Fruit fly (Drosophila melanogaster) whole organism, wandering third instar larva: ENCODE data around the gene Osi17.

ENCODE experiments used
- Abd-B ChIP-seq: fragments of >200 bp; optimal IDR thresholded peaks from 2 replicates; lab custom pipeline; 2017; ENCODE audit warnings: missing biosample characterization, missing genetic modification characterization
- CG32264 ChIP-seq: fragments of 200-800 bp; sonication (Bioruptor generic); optimal IDR thresholded peaks from 2 replicates; lab custom pipeline; 2016; ENCODE audit warnings: missing biosample characterization, missing genetic modification characterization
- CG9705 ChIP-seq: fragments of 200-800 bp; sonication (Bioruptor generic); optimal IDR thresholded peaks from 2 replicates; lab custom pipeline; 2018; ENCODE audit warnings: missing biosample characterization, mild to moderate bottlenecking, missing genetic modification characterization
- CrebA ChIP-seq: fragments of 200-800 bp; sonication (Bioruptor generic); optimal IDR thresholded peaks from 2 replicates; lab custom pipeline; 2016; ENCODE audit warnings: missing biosample characterization, mild to moderate bottlenecking, missing genetic modification characterization, borderline replicate concordance
- Dfd ChIP-seq: fragments of >200 bp; optimal IDR thresholded peaks from 2 replicates; lab custom pipeline; 2017; ENCODE audit warnings: missing biosample characterization, missing genetic modification characterization
- Dif ChIP-seq: fragments of 200-275, 200-300 bp; sonication (Bioruptor generic); optimal IDR thresholded peaks from 2 replicates; lab custom pipeline; 2018; ENCODE audit warnings: missing biosample characterization, missing genetic modification characterization; ENCODE audit not compliant: partially characterized antibody
- GATAd ChIP-seq: sonication (Bioruptor generic); optimal IDR thresholded peaks from 2 replicates; lab custom pipeline; 2016; ENCODE audit warnings: missing biosample characterization, missing genetic modification characterization
- HLH106 ChIP-seq: fragments of 200-800 bp; optimal IDR thresholded peaks from 3 replicates; lab custom pipeline; 2019; ENCODE audit warnings: missing biosample characterization, mild to moderate bottlenecking, missing genetic modification characterization, moderate library complexity
- Hnf4 ChIP-seq: fragments of 200-800 bp; sonication (Bioruptor generic); optimal IDR thresholded peaks from 2 replicates; lab custom pipeline; 2016; ENCODE audit warnings: missing biosample characterization, mild to moderate bottlenecking, missing genetic modification characterization
- Hr78 ChIP-seq: fragments of >200 bp; optimal IDR thresholded peaks from 2 replicates; lab custom pipeline; 2017; ENCODE audit warnings: missing biosample characterization, missing genetic modification characterization
- Hr83 ChIP-seq: fragments of 200-300 bp; sonication (Bioruptor generic); optimal IDR thresholded peaks from 2 replicates; lab custom pipeline; 2016; ENCODE audit warnings: missing biosample characterization, mild to moderate bottlenecking, missing genetic modification characterization, moderate library complexity; ENCODE audit not compliant: poor library complexity, severe bottlenecking
- Jra ChIP-seq: sonication (Bioruptor generic); optimal IDR thresholded peaks from 2 replicates; lab custom pipeline; 2016; ENCODE audit warnings: missing biosample characterization, missing genetic modification characterization
- Mio ChIP-seq: sonication (Bioruptor generic); optimal IDR thresholded peaks from 2 replicates; lab custom pipeline; 2016; ENCODE audit warnings: missing biosample characterization, missing genetic modification characterization
- Myc ChIP-seq: fragments of >200 bp; optimal IDR thresholded peaks from 2 replicates; lab custom pipeline; 2017
- N ChIP-seq: fragments of >200 bp; optimal IDR thresholded peaks from 2 replicates; lab custom pipeline; 2018; ENCODE audit warnings: missing biosample characterization, missing external identifiers, missing genetic modification characterization
- OdsH ChIP-seq: fragments of 200-800 bp; sonication (Bioruptor generic); optimal IDR thresholded peaks from 2 replicates; lab custom pipeline; 2016; ENCODE audit warnings: missing biosample characterization, mild to moderate bottlenecking, missing genetic modification characterization
- Rel ChIP-seq, 2 experiments: fragments of 200-800 bp; sonication (Bioruptor generic) in 1 of 2; optimal IDR thresholded peaks; 2 replicates in 1 of 2; 3 replicates in 1 of 2; lab custom pipeline; 2016 to 2019; ENCODE audit warnings: mild to moderate bottlenecking in 2 of 2, missing biosample characterization in 2 of 2, missing genetic modification characterization in 2 of 2, moderate library complexity in 1 of 2
- Sp1 ChIP-seq: fragments of 200-800 bp; sonication (Bioruptor generic); optimal IDR thresholded peaks from 3 replicates; lab custom pipeline; 2019; ENCODE audit warnings: missing biosample characterization, mild to moderate bottlenecking, missing genetic modification characterization, moderate library complexity
- Vsx2 ChIP-seq: fragments of 200-300, 225-300 bp; sonication (Bioruptor generic); optimal IDR thresholded peaks from 2 replicates; lab custom pipeline; 2018; ENCODE audit warnings: missing biosample characterization, missing genetic modification characterization; ENCODE audit not compliant: partially characterized antibody
- br ChIP-seq: fragments of 200-800 bp; sonication (Bioruptor generic); optimal IDR thresholded peaks from 2 replicates; lab custom pipeline; 2016; ENCODE audit warnings: missing biosample characterization, missing genetic modification characterization
- brk ChIP-seq: fragments of 200-800 bp; sonication (Bioruptor generic); optimal IDR thresholded peaks from 2 replicates; lab custom pipeline; 2016; ENCODE audit warnings: missing biosample characterization, mild to moderate bottlenecking, missing genetic modification characterization
- dl ChIP-seq, 2 experiments: fragments of 175-275, 200-275 bp in 1 of 2; fragments of 200-275 bp in 1 of 2; sonication (Bioruptor generic); optimal IDR thresholded peaks; lab custom pipeline; 2018; ENCODE audit warnings: mild to moderate bottlenecking in 2 of 2, missing biosample characterization in 2 of 2, missing genetic modification characterization in 2 of 2, moderate library complexity in 2 of 2; ENCODE audit not compliant: partially characterized antibody in 2 of 2, insufficient read depth in 1 of 2
- dmrt93B ChIP-seq: fragments of 200-800 bp; sonication (Bioruptor generic); optimal IDR thresholded peaks from 2 replicates; lab custom pipeline; 2018; ENCODE audit warnings: missing biosample characterization, mild to moderate bottlenecking, missing genetic modification characterization
- dsf ChIP-seq: sonication (Bioruptor generic); optimal IDR thresholded peaks from 2 replicates; lab custom pipeline; 2016; ENCODE audit warnings: missing biosample characterization, missing genetic modification characterization, borderline replicate concordance
- ey ChIP-seq: fragments of 200-800 bp; sonication (Bioruptor generic); optimal IDR thresholded peaks from 2 replicates; lab custom pipeline; 2016; ENCODE audit warnings: missing biosample characterization, missing genetic modification characterization
- foxo ChIP-seq, 2 experiments: fragments of 200-800 bp; sonication (Bioruptor generic); optimal IDR thresholded peaks; 2 replicates in 1 of 2; 3 replicates in 1 of 2; lab custom pipeline; 2016 to 2017; ENCODE audit warnings: missing biosample characterization in 2 of 2, missing genetic modification characterization in 2 of 2
- fru ChIP-seq: fragments of 200-800 bp; sonication (Bioruptor generic); optimal IDR thresholded peaks from 3 replicates; lab custom pipeline; 2016; ENCODE audit warnings: missing biosample characterization, mild to moderate bottlenecking, missing genetic modification characterization
- h ChIP-seq: fragments of 200-800 bp; sonication (Bioruptor generic); optimal IDR thresholded peaks from 3 replicates; lab custom pipeline; 2016; ENCODE audit warnings: missing biosample characterization, mild to moderate bottlenecking, missing genetic modification characterization
- jim ChIP-seq: fragments of 175-275, 200-325 bp; sonication (Bioruptor generic); optimal IDR thresholded peaks from 2 replicates; lab custom pipeline; 2016; ENCODE audit warnings: missing biosample characterization, mild to moderate bottlenecking, missing genetic modification characterization
- lola ChIP-seq: fragments of >200 bp; optimal IDR thresholded peaks from 2 replicates; lab custom pipeline; 2017; ENCODE audit warnings: missing biosample characterization, missing genetic modification characterization
- pan ChIP-seq: fragments of >200 bp; optimal IDR thresholded peaks from 2 replicates; lab custom pipeline; 2017
- psq ChIP-seq: fragments of 200-800 bp; sonication (Bioruptor generic); optimal IDR thresholded peaks from 3 replicates; lab custom pipeline; 2017; ENCODE audit warnings: missing biosample characterization, mild to moderate bottlenecking, missing genetic modification characterization, moderate library complexity
- rgr ChIP-seq: fragments of 200-800 bp; sonication (Bioruptor generic); optimal IDR thresholded peaks from 3 replicates; lab custom pipeline; 2016; ENCODE audit warnings: missing biosample characterization, mild to moderate bottlenecking, missing genetic modification characterization
- sage ChIP-seq: fragments of 200-800 bp; sonication (Bioruptor generic); optimal IDR thresholded peaks from 2 replicates; lab custom pipeline; 2016; ENCODE audit warnings: missing biosample characterization, mild to moderate bottlenecking, missing genetic modification characterization
- sv ChIP-seq: fragments of 200-800 bp; sonication (Bioruptor generic); optimal IDR thresholded peaks from 3 replicates; lab custom pipeline; 2016; ENCODE audit warnings: missing biosample characterization, missing genetic modification characterization
- tai ChIP-seq: sonication (Bioruptor generic); optimal IDR thresholded peaks from 2 replicates; lab custom pipeline; 2016; ENCODE audit warnings: missing biosample characterization, missing genetic modification characterization
- usp ChIP-seq: fragments of >200 bp; optimal IDR thresholded peaks from 2 replicates; lab custom pipeline; 2017; ENCODE audit warnings: missing biosample characterization, missing genetic modification characterization
- woc ChIP-seq: sonication (Bioruptor generic); optimal IDR thresholded peaks from 2 replicates; lab custom pipeline; 2016; ENCODE audit warnings: missing biosample characterization, mild to moderate bottlenecking, missing genetic modification characterization

Gene Osi17

DNA sequence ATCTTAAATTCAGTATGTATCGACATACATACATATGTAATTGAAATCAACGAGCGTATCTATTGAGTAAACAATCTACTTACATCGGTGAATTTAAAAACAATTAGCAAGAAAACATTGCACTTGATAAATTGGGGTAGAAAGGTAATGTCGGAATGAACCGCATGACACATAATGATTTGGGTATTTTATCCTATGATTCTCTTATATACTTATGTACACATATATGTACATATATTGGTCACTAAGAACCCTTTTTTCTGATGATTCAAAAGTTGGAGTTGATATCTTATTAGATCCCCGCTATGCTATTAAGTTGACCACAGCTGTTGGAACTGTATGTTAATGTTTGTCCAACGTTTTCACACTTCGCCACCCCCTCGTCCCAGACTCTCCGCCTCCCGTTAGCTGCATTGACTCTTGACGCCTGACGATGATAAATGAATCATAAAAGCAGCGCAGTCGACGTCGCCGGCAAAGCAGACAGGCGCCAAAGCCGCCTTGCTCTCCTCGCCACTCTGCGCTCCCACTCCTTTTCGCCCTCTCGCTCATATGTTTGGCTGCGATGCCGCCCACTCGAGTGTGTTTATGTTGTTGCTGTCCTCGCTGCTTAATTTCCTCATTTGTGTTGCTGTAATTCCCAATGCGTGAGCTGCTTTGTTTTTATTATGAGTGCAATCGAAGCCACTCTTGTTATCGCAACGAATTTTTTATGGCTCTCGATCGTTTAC is 41.5 kb downstream of the Osi17 start:
- TF ChIP-seq Rel (GFP tag; optimal IDR thresholded peaks at IDR 0.05; lab: Kevin White, UChicago) (peak; percentile 28), Rel (tag; optimal IDR thresholded peaks at IDR 0.05; lab: Kevin White, UChicago) (peak; percentile 81), dl (GFP tag; optimal IDR thresholded peaks at IDR 0.05; lab: Kevin White, UChicago; ENCODE audit: insufficient read depth in 1 of 2, partially characterized antibody in 2 of 2) (peak in 1 of 2 experiments; percentile 40), Hnf4 (GFP tag; lab: Kevin White, UChicago) (no peak), Hr78 (GFP tag; lab: Kevin White, UChicago) (no peak), Hr83 (GFP tag; lab: Kevin White, UChicago) (peak; percentile 55), foxo (GFP tag; optimal IDR thresholded peaks at IDR 0.05; lab: Kevin White, UChicago) (peak in 1 of 2 experiments; percentile 10), h (GFP tag; lab: Kevin White, UChicago) (peak; percentile 14), HLH106 (tag; lab: Kevin White, UChicago) (peak; percentile 23), br (GFP tag; lab: Kevin White, UChicago) (peak; percentile 9), woc (GFP tag; lab: Kevin White, UChicago) (no peak), Myc (lab: Kevin White, UChicago) (no peak)

DNA sequence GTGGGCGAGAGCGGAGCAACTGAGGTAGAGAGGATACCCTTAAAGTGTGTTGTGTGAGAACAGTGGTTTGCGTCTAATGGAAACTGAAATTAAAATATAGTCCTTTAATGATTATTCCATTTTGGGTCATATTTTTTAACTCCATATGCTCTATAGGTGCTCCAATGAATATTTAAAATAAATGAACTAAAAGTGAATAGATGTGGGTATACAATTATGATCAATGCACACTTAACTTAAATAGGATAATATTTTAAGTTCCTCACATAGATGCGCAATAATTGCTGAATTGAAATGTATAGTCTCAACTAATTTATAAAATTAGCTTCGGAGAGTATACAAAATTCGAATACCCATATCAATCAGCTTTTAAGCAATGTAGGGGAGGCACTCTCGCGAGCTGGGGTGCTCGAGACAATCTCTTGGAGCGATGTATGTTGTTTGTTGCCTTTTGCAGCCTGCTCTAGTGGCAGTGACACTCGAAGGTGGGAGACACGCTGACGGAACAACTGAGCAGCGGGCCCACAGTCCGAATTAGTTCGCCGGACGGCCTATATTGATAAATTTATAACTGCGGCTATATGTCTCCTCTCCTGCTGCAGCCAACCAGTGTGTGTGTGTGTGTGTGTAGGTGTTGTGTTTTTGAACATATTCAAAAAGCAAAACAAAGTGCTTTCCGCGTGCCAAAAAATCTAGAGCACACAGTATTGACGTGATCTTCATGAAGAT is 42.2 kb downstream of the Osi17 start:
- TF ChIP-seq N (GFP tag; lab: Kevin White, UChicago) = no peak
- TF ChIP-seq GATAd (GFP tag; lab: Kevin White, UChicago) = no peak
- no peak for TF ChIP-seq lola
- TF ChIP-seq dsf (GFP tag; lab: Kevin White, UChicago) = peak; percentile 30
- TF ChIP-seq OdsH (GFP tag; lab: Kevin White, UChicago) = peak; percentile 81
- peak; percentile 78 for TF ChIP-seq ey (GFP tag; lab: Kevin White, UChicago)
- TF ChIP-seq pan = no peak
- TF ChIP-seq CG32264 (GFP tag; lab: Kevin White, UChicago) = no peak
- no peak for TF ChIP-seq jim (GFP tag; lab: Kevin White, UChicago)
- no peak for TF ChIP-seq Mio (GFP tag; lab: Kevin White, UChicago)
- no peak for TF ChIP-seq tai (GFP tag; lab: Kevin White, UChicago)
- TF ChIP-seq Vsx2 (GFP tag; lab: Kevin White, UChicago) = no peak
- peak; percentile 60 for TF ChIP-seq Hnf4 (GFP tag; lab: Kevin White, UChicago)
- TF ChIP-seq dmrt93B (GFP tag; lab: Kevin White, UChicago) = no peak
- no peak for TF ChIP-seq Rel (GFP tag; optimal IDR thresholded peaks at IDR 0.05; lab: Kevin White, UChicago)
- TF ChIP-seq Rel (tag; optimal IDR thresholded peaks at IDR 0.05; lab: Kevin White, UChicago) = no peak
- TF ChIP-seq woc (GFP tag; lab: Kevin White, UChicago) = peak; percentile 75
- peak; percentile 9 for TF ChIP-seq sv (GFP tag; lab: Kevin White, UChicago)
- peak; percentile 83 for TF ChIP-seq h (GFP tag; lab: Kevin White, UChicago)
- peak in 1 of 2 experiments; percentile 86 for TF ChIP-seq foxo (GFP tag; optimal IDR thresholded peaks at IDR 0.05; lab: Kevin White, UChicago)
- TF ChIP-seq Myc (lab: Kevin White, UChicago) = no peak
- no peak for TF ChIP-seq Dfd (GFP tag; lab: Kevin White, UChicago)
- TF ChIP-seq Abd-B = no peak
- no peak for TF ChIP-seq CrebA
- TF ChIP-seq Hr78 (GFP tag; lab: Kevin White, UChicago) = no peak
- TF ChIP-seq Hr83 (GFP tag; lab: Kevin White, UChicago) = peak; percentile 10
- TF ChIP-seq brk (GFP tag; lab: Kevin White, UChicago) = peak; percentile 69
- TF ChIP-seq usp = no peak
- peak; percentile 87 for TF ChIP-seq fru (GFP tag; lab: Kevin White, UChicago)
- TF ChIP-seq CG9705 (GFP tag; lab: Kevin White, UChicago) = peak; percentile 33
- TF ChIP-seq psq (GFP tag; lab: Kevin White, UChicago) = peak; percentile 91
- TF ChIP-seq br (GFP tag; lab: Kevin White, UChicago) = peak; percentile 70
- peak; percentile 30 for TF ChIP-seq sage (GFP tag; lab: Kevin White, UChicago)
- TF ChIP-seq Jra (GFP tag; lab: Kevin White, UChicago) = no peak
- TF ChIP-seq Sp1 (GFP tag; lab: Kevin White, UChicago) = no peak
- no peak for TF ChIP-seq dl (GFP tag; optimal IDR thresholded peaks at IDR 0.05; lab: Kevin White, UChicago; ENCODE audit: insufficient read depth in 1 of 2, partially characterized antibody in 2 of 2)
- TF ChIP-seq Dif (GFP tag; lab: Kevin White, UChicago) = peak; percentile 32
- TF ChIP-seq HLH106 (tag; lab: Kevin White, UChicago) = peak; percentile 73
- TF ChIP-seq rgr (GFP tag; lab: Kevin White, UChicago) = peak; percentile 76
